Worm (Caenorhabditis elegans) whole organism, young adult: Measurements from ENCODE around the gene ZK353.3.

ENCODE experiments used
- cebp-1 ChIP-seq, 2 experiments: fragments of 200-800 bp in 1 of 2; sonication (Bioruptor generic) in 1 of 2; sonication (generic microtip) in 1 of 2; IDR thresholded peaks in 1 of 2; optimal IDR thresholded peaks in 1 of 2; 2 replicates each; pipeline versions ENCODE4 v1.3.6 to Lab custom; 2017 to 2022; ENCODE audit warnings: missing compliant biosample characterization in 2 of 2, missing genetic modification characterization in 2 of 2, mild to moderate bottlenecking in 1 of 2, missing genetic modification reagents in 1 of 2, moderate library complexity in 1 of 2
- ceh-40 ChIP-seq: fragments of 200-800 bp; sonication (Bioruptor generic); IDR thresholded peaks from 2 replicates; pipeline ENCODE4 v1.3.6; 2022; ENCODE audit warnings: missing genetic modification characterization, missing compliant biosample characterization
- hlh-12 ChIP-seq: sonication (generic microtip); optimal IDR thresholded peaks from 2 replicates; lab custom pipeline; 2016; ENCODE audit warnings: missing genetic modification characterization, missing compliant biosample characterization
- snpc-3.4 ChIP-seq: sonication (generic microtip); optimal IDR thresholded peaks from 2 replicates; lab custom pipeline; 2017; ENCODE audit warnings: missing genetic modification characterization, mild to moderate bottlenecking, missing compliant biosample characterization, antibody characterized with exemption, moderate library complexity, missing genotype, missing genetic modification reagents
- unc-62 ChIP-seq: fragments of 150-350 bp; optimal IDR thresholded peaks from 2 replicates; lab custom pipeline; 2014; ENCODE audit warnings: missing biosample characterization, missing genetic modification reagents, missing genetic modification characterization

DNA sequence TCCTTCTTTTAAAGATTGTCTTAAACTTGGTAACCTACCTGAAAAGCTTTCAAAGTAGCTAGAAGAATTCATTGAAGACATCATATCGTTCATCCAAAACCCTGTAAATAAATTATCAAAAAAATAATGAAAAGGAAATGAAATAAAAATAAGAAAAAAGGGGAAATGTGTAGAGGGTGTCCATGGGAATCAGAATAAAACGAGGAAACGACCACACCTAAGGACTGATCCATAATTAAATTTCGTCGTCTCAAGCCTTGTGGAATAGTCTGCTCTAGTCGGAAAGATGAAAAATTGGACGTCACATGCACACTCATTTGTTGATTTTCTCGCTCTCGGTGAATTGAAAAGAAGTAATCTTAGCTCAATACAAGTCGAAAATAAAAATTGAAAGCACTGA is 39.3 kb downstream of the ZK353.3 start, which contains the start of gene ZK1236.9:
- TF ChIP-seq cebp-1 (GFP tag; IDR thresholded peaks at IDR 0.05; lab: Robert Waterston, UW): no peak
- no peak for TF ChIP-seq cebp-1 (tag; optimal IDR thresholded peaks at IDR 0.05; lab: Kevin White, UChicago)
- TF ChIP-seq snpc-3.4: no peak
- TF ChIP-seq unc-62 (GFP tag; lab: Kevin White, UChicago): no peak
- TF ChIP-seq hlh-12 (tag; lab: Kevin White, UChicago): no peak
- no peak for TF ChIP-seq ceh-40
